Worm (Caenorhabditis elegans) whole organism, early embryonic: ENCODE data around the gene trpp-12.

Experiments
- aly-1 ChIP-seq: sonication (generic microtip); optimal IDR thresholded peaks from 2 replicates; lab custom pipeline; 2016; ENCODE audit warnings: missing genetic modification characterization, missing compliant biosample characterization
- ama-1 ChIP-seq: fragments of 150-350 bp; optimal IDR thresholded peaks from 2 replicates; lab custom pipeline; 2014
- ceh-36 ChIP-seq: sonication (generic microtip); optimal IDR thresholded peaks from 2 replicates; lab custom pipeline; 2016; ENCODE audit warnings: missing genetic modification characterization, inconsistent platforms, missing compliant biosample characterization
- ets-7 ChIP-seq: sonication (generic microtip); optimal IDR thresholded peaks from 2 replicates; lab custom pipeline; 2016; ENCODE audit warnings: missing genotype, missing genetic modification characterization, missing compliant biosample characterization
- hmg-4 ChIP-seq: fragments of 200-800 bp; sonication (Bioruptor generic); optimal IDR thresholded peaks from 2 replicates; lab custom pipeline; 2018; ENCODE audit warnings: mild to moderate bottlenecking, missing genetic modification characterization, missing compliant biosample characterization
- hnd-1 ChIP-seq: sonication (generic microtip); optimal IDR thresholded peaks from 2 replicates; lab custom pipeline; 2016; ENCODE audit warnings: missing genetic modification characterization, missing compliant biosample characterization
- pes-1 ChIP-seq: fragments of 200-800 bp; sonication (Bioruptor generic); IDR thresholded peaks from 2 replicates; pipeline ENCODE4 v1.3.6; 2022; ENCODE audit warnings: missing genetic modification reagents, missing genetic modification characterization, missing compliant biosample characterization
- sea-1 ChIP-seq: fragments of 200-800 bp; sonication (Bioruptor generic); conservative IDR thresholded peaks from 2 replicates; pipeline ENCODE4 v1.3.6; 2022; ENCODE audit warnings: missing genetic modification characterization, missing compliant biosample characterization
- tbx-11 ChIP-seq: fragments of 200-800 bp; sonication (Bioruptor generic); IDR thresholded peaks from 2 replicates; pipeline ENCODE4 v1.3.6; 2022; ENCODE audit warnings: missing genetic modification characterization, missing compliant biosample characterization
- tbx-37 ChIP-seq: fragments of 200-800 bp; sonication (Bioruptor generic); conservative IDR thresholded peaks from 2 replicates; pipeline ENCODE4 v1.3.6; 2022; ENCODE audit warnings: missing genetic modification reagents, missing genetic modification characterization, missing compliant biosample characterization
- tra-4 ChIP-seq: sonication (generic microtip); optimal IDR thresholded peaks from 2 replicates; lab custom pipeline; 2017; ENCODE audit warnings: missing genetic modification characterization, missing compliant biosample characterization

ce11 chrX:2439728-2440127 lies 30.2 kb downstream of the trpp-12 start:
- TF ChIP-seq ama-1 (lab: Kevin White, UChicago) = no peak
- TF ChIP-seq pes-1 (GFP tag; lab: Robert Waterston, UW) = no peak
- TF ChIP-seq tbx-37 (GFP tag; lab: Robert Waterston, UW) = no peak
- no peak for TF ChIP-seq aly-1 (tag; lab: Kevin White, UChicago)
- TF ChIP-seq ceh-36 (tag; lab: Kevin White, UChicago) = no peak
- no peak for TF ChIP-seq tbx-11 (GFP tag; lab: Robert Waterston, UW)
- TF ChIP-seq hnd-1 = no peak
- TF ChIP-seq tra-4 (tag; lab: Kevin White, UChicago) = no peak
- TF ChIP-seq ets-7 = no peak
- no peak for TF ChIP-seq sea-1 (GFP tag; lab: Robert Waterston, UW)
- no peak for TF ChIP-seq hmg-4 (GFP tag; lab: Kevin White, UChicago)
